Worm (Caenorhabditis elegans) whole organism, late embryonic: ENCODE measurements around the gene F42C5.5.

Source experiments
- C38D4.7 ChIP-seq: fragments of 200-800 bp; sonication (Bioruptor generic); optimal IDR thresholded peaks from 2 replicates; lab custom pipeline; 2018; ENCODE audit warnings: mild to moderate bottlenecking, missing genetic modification characterization, moderate library complexity, missing compliant biosample characterization
- F13H6.1 ChIP-seq: sonication (generic microtip); optimal IDR thresholded peaks from 2 replicates; lab custom pipeline; 2016; ENCODE audit warnings: missing genetic modification characterization, missing compliant biosample characterization
- ama-1 ChIP-seq: fragments of 150-350 bp; optimal IDR thresholded peaks from 2 replicates; lab custom pipeline; 2014
- elt-4 ChIP-seq: sonication (generic microtip); optimal IDR thresholded peaks from 2 replicates; lab custom pipeline; 2016; ENCODE audit warnings: missing genetic modification characterization, missing compliant biosample characterization
- nfya-1 ChIP-seq: sonication (generic microtip); optimal IDR thresholded peaks from 2 replicates; lab custom pipeline; 2017; ENCODE audit warnings: missing genetic modification characterization, mild to moderate bottlenecking, missing compliant biosample characterization, antibody characterized with exemption, moderate library complexity
- nhr-11 ChIP-seq: fragments of 150-350 bp; optimal IDR thresholded peaks from 2 replicates; lab custom pipeline; 2014; ENCODE audit warnings: missing biosample characterization, missing genetic modification characterization
- pha-4 ChIP-seq: fragments of 150-350 bp; optimal IDR thresholded peaks from 2 replicates; lab custom pipeline; 2018; ENCODE audit warnings: missing biosample characterization, missing genetic modification reagents, missing genetic modification characterization
- pqm-1 ChIP-seq: sonication (generic microtip); optimal IDR thresholded peaks from 2 replicates; lab custom pipeline; 2016; ENCODE audit warnings: missing genetic modification characterization, missing compliant biosample characterization

DNA sequence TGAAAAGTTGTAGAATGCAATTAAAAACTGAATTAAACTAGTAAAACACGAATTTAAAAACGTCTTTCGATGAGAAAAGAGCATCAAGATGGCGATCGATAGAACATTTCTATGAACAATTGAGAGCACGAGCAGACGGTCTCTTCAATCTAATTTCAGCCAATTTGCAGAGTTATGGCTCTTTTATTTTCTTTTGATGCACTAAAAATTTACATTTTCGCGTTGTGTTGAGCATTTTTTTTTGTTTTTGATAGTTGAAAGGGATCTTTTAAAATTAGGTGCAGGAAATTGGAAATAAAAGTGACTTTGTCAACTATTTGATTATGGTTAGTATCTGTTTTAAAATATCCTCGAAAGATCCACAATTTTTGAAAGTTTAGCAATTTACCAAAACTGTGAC, 15.0 kb upstream of the F42C5.5 start, which contains the start of gene F42C5.6:
- TF ChIP-seq elt-4 (no peak), ama-1 (lab: Kevin White, UChicago) (no peak), C38D4.7 (no peak), F13H6.1 (no peak), nfya-1 (tag; lab: Kevin White, UChicago) (no peak), pqm-1 (no peak), nhr-11 (tag; lab: Kevin White, UChicago) (no peak), pha-4 (no peak)
